Fruit fly (Drosophila melanogaster) whole organism, embryonic: ENCODE data around the gene UQCR-11.

Experiments
- B-H1 ChIP-seq: fragments of 200-800 bp; sonication (Bioruptor generic); IDR thresholded peaks from 3 replicates; pipeline ENCODE4 v1.3.6; 2022; ENCODE audit warnings: missing biosample characterization, missing genetic modification characterization
- BEAF-32 ChIP-seq: fragments of 200-800 bp; sonication (Bioruptor generic); optimal IDR thresholded peaks from 3 replicates; lab custom pipeline; 2017; ENCODE audit warnings: missing biosample characterization, missing genetic modification characterization, mild to moderate bottlenecking, moderate library complexity, missing genetic modification reagents
- CG1024 ChIP-seq: fragments of 200-800 bp; sonication (Bioruptor generic); IDR thresholded peaks from 2 replicates; pipeline ENCODE4 v1.3.6; 2022; ENCODE audit warnings: missing biosample characterization, missing genetic modification characterization
- CG10979 ChIP-seq: fragments of 200-800 bp; sonication (Bioruptor generic); optimal IDR thresholded peaks from 2 replicates; lab custom pipeline; 2018; ENCODE audit warnings: missing biosample characterization, mild to moderate bottlenecking, missing genetic modification characterization, moderate library complexity
- CG11695 ChIP-seq: fragments of 200-800 bp; sonication (Bioruptor generic); IDR thresholded peaks from 3 replicates; pipeline ENCODE4 v1.3.6; 2022; ENCODE audit warnings: missing biosample characterization, missing genetic modification characterization
- CG12659 ChIP-seq: fragments of 200-800 bp; sonication (Bioruptor generic); optimal IDR thresholded peaks from 3 replicates; lab custom pipeline; 2017; ENCODE audit warnings: mild to moderate bottlenecking, missing biosample characterization, missing genetic modification reagents, missing genetic modification characterization
- CG14014 ChIP-seq: fragments of 200-800 bp; sonication (Bioruptor generic); IDR thresholded peaks from 2 replicates; pipeline ENCODE4 v1.3.6; 2022; ENCODE audit warnings: missing biosample characterization, missing genetic modification characterization
- CG15073 ChIP-seq: fragments of 200-800 bp; sonication (Bioruptor generic); optimal IDR thresholded peaks from 2 replicates; lab custom pipeline; 2016; ENCODE audit warnings: missing biosample characterization, missing genetic modification characterization
- CG15696 ChIP-seq: fragments of 200-800 bp; sonication (Bioruptor generic); optimal IDR thresholded peaks from 2 replicates; lab custom pipeline; 2019; ENCODE audit warnings: missing biosample characterization, mild to moderate bottlenecking, missing genetic modification characterization, moderate library complexity
- CG1603 ChIP-seq: fragments of 200-800 bp; sonication (Bioruptor generic); optimal IDR thresholded peaks from 2 replicates; lab custom pipeline; 2019; ENCODE audit warnings: missing biosample characterization, mild to moderate bottlenecking, missing genetic modification characterization, moderate library complexity
- CG16779 ChIP-seq: fragments of 200-800 bp; sonication (Bioruptor generic); IDR thresholded peaks from 2 replicates; pipeline ENCODE4 v1.3.6; 2022; ENCODE audit warnings: missing biosample characterization, missing genetic modification characterization
- CG16813 ChIP-seq: fragments of 200-800 bp; sonication (Bioruptor generic); IDR thresholded peaks from 3 replicates; pipeline ENCODE4 v1.3.6; 2022; ENCODE audit warnings: missing biosample characterization, missing genetic modification characterization; ENCODE audit not compliant: partially characterized antibody
- CG17802 ChIP-seq: fragments of 200-800 bp; sonication (Bioruptor generic); optimal IDR thresholded peaks from 2 replicates; lab custom pipeline; 2018; ENCODE audit warnings: missing biosample characterization, mild to moderate bottlenecking, missing genetic modification characterization, moderate library complexity
- CG32767 ChIP-seq: fragments of 200-800 bp; sonication (Bioruptor generic); IDR thresholded peaks from 2 replicates; pipeline ENCODE4 v1.3.6; 2022; ENCODE audit warnings: missing biosample characterization, missing genetic modification characterization
- CG34224 ChIP-seq: fragments of 200-800 bp; sonication (Bioruptor generic); IDR thresholded peaks from 3 replicates; pipeline ENCODE4 v1.3.6; 2022; ENCODE audit warnings: missing biosample characterization, missing genetic modification characterization; ENCODE audit not compliant: partially characterized antibody
- CG6683 ChIP-seq: fragments of 200-800 bp; sonication (Bioruptor generic); optimal IDR thresholded peaks from 2 replicates; lab custom pipeline; 2017; ENCODE audit warnings: missing biosample characterization, mild to moderate bottlenecking, missing genetic modification characterization, missing genetic modification reagents
- CG7786 ChIP-seq: fragments of 200-800 bp; sonication (Bioruptor generic); optimal IDR thresholded peaks from 2 replicates; lab custom pipeline; 2016; ENCODE audit warnings: missing biosample characterization, missing genetic modification characterization
- CG8089 ChIP-seq: fragments of 200-800 bp; sonication (Bioruptor generic); optimal IDR thresholded peaks from 3 replicates; lab custom pipeline; 2016; ENCODE audit warnings: missing biosample characterization, missing genetic modification characterization
- CG8281 ChIP-seq: fragments of 200-800 bp; sonication (Bioruptor generic); optimal IDR thresholded peaks from 2 replicates; lab custom pipeline; 2018; ENCODE audit warnings: missing biosample characterization, mild to moderate bottlenecking, missing genetic modification characterization, moderate library complexity
- CG8765 ChIP-seq: fragments of 200-800 bp; sonication (Bioruptor generic); IDR thresholded peaks from 2 replicates; pipeline ENCODE4 v1.3.6; 2022; ENCODE audit warnings: missing biosample characterization, missing genetic modification characterization
- CG9817 ChIP-seq: fragments of 200-800 bp; sonication (Bioruptor generic); optimal IDR thresholded peaks from 2 replicates; lab custom pipeline; 2018; ENCODE audit warnings: missing biosample characterization, mild to moderate bottlenecking, missing genetic modification characterization, moderate library complexity
- CrebB ChIP-seq: fragments of 200-800 bp; sonication (Bioruptor generic); optimal IDR thresholded peaks from 3 replicates; lab custom pipeline; 2018; ENCODE audit warnings: missing biosample characterization, mild to moderate bottlenecking, missing genetic modification characterization
- Dref ChIP-seq: fragments of 200-800 bp; sonication (Bioruptor generic); IDR thresholded peaks from 2 replicates; pipeline ENCODE4 v1.3.6; 2022; ENCODE audit warnings: missing biosample characterization, missing genetic modification characterization
- Ets97D ChIP-seq: fragments of 200-800 bp; sonication (Bioruptor generic); optimal IDR thresholded peaks from 3 replicates; lab custom pipeline; 2016; ENCODE audit warnings: missing biosample characterization, missing genetic modification characterization
- Fer3 ChIP-seq: fragments of 200-800 bp; sonication (Bioruptor generic); optimal IDR thresholded peaks from 2 replicates; lab custom pipeline; 2018; ENCODE audit warnings: missing biosample characterization, mild to moderate bottlenecking, missing genetic modification characterization, moderate library complexity
- Hmx ChIP-seq: fragments of 200-800 bp; sonication (Bioruptor generic); optimal IDR thresholded peaks from 2 replicates; lab custom pipeline; 2016; ENCODE audit warnings: missing biosample characterization, missing genetic modification characterization
- MESR4 ChIP-seq: fragments of 200-800 bp; sonication (Bioruptor generic); optimal IDR thresholded peaks from 2 replicates; lab custom pipeline; 2018; ENCODE audit warnings: missing biosample characterization, mild to moderate bottlenecking, missing genetic modification characterization, moderate library complexity
- Mes4 ChIP-seq: fragments of 200-800 bp; sonication (Bioruptor generic); optimal IDR thresholded peaks from 2 replicates; lab custom pipeline; 2016; ENCODE audit warnings: missing biosample characterization, missing genetic modification characterization
- Pdp1 ChIP-seq, 2 experiments: fragments of 200-800 bp; sonication (Bioruptor generic); optimal IDR thresholded peaks; 3 replicates each; lab custom pipeline; 2016; ENCODE audit warnings: missing biosample characterization in 2 of 2, missing genetic modification characterization in 2 of 2, mild to moderate bottlenecking in 1 of 2, moderate library complexity in 1 of 2
- Usf ChIP-seq: fragments of 200-800 bp; sonication (Bioruptor generic); optimal IDR thresholded peaks from 2 replicates; lab custom pipeline; 2017; ENCODE audit warnings: missing genotype, missing biosample characterization, missing genetic modification characterization
- ash1 ChIP-seq: fragments of 200-800 bp; sonication (Bioruptor generic); optimal IDR thresholded peaks from 2 replicates; lab custom pipeline; 2018; ENCODE audit warnings: missing biosample characterization, mild to moderate bottlenecking, missing genetic modification characterization
- bigmax ChIP-seq: fragments of 200-800 bp; sonication (Bioruptor generic); optimal IDR thresholded peaks from 2 replicates; lab custom pipeline; 2018; ENCODE audit warnings: missing biosample characterization, mild to moderate bottlenecking, missing genetic modification characterization
- en ChIP-seq: fragments of 200-800 bp; sonication (Bioruptor generic); optimal IDR thresholded peaks from 2 replicates; lab custom pipeline; 2016; ENCODE audit warnings: missing biosample characterization, missing genetic modification characterization
- eyg ChIP-seq: fragments of 200-800 bp; sonication (Bioruptor generic); optimal IDR thresholded peaks from 3 replicates; lab custom pipeline; 2016; ENCODE audit warnings: missing biosample characterization, missing genetic modification characterization
- gem ChIP-seq: fragments of 200-800 bp; sonication (Bioruptor generic); optimal IDR thresholded peaks from 2 replicates; lab custom pipeline; 2019; ENCODE audit warnings: missing biosample characterization, mild to moderate bottlenecking, missing genetic modification characterization, moderate library complexity
- gsb ChIP-seq: fragments of 200-800 bp; sonication (Bioruptor generic); IDR thresholded peaks from 2 replicates; pipeline ENCODE4 v1.3.6; 2022; ENCODE audit warnings: missing biosample characterization, missing genetic modification characterization
- gt ChIP-seq: fragments of 200-800 bp; sonication (Bioruptor generic); IDR thresholded peaks from 2 replicates; pipeline ENCODE4 v1.3.6; 2022; ENCODE audit warnings: missing biosample characterization, missing genetic modification characterization
- jigr1 ChIP-seq: fragments of 200-800 bp; sonication (Bioruptor generic); IDR thresholded peaks from 3 replicates; pipeline ENCODE4 v1.3.6; 2022; ENCODE audit warnings: missing biosample characterization, missing genetic modification characterization
- lov ChIP-seq, 2 experiments: fragments of 200-800 bp in 1 of 2; fragments of >200 bp in 1 of 2; sonication (Bioruptor generic) in 1 of 2; IDR thresholded peaks in 1 of 2; optimal IDR thresholded peaks in 1 of 2; 2 replicates in 1 of 2; 3 replicates in 1 of 2; pipeline versions ENCODE4 v1.3.6 to Lab custom; 2017 to 2022; ENCODE audit warnings: missing biosample characterization in 1 of 2, missing genetic modification characterization in 1 of 2
- nerfin-2 ChIP-seq: fragments of 200-800 bp; sonication (Bioruptor generic); IDR thresholded peaks from 2 replicates; pipeline ENCODE4 v1.3.6; 2022; ENCODE audit warnings: missing biosample characterization, missing genetic modification characterization; ENCODE audit not compliant: partially characterized antibody
- pfk ChIP-seq: fragments of 200-800 bp; sonication (Bioruptor generic); optimal IDR thresholded peaks from 2 replicates; lab custom pipeline; 2018; ENCODE audit warnings: missing biosample characterization, mild to moderate bottlenecking, missing genetic modification characterization, moderate library complexity
- pho ChIP-seq: fragments of 200-800 bp; sonication (Bioruptor generic); optimal IDR thresholded peaks from 2 replicates; lab custom pipeline; 2016; ENCODE audit warnings: missing biosample characterization, missing genetic modification characterization
- run ChIP-seq: fragments of 200-800 bp; sonication (Bioruptor generic); optimal IDR thresholded peaks from 3 replicates; lab custom pipeline; 2018; ENCODE audit warnings: missing biosample characterization, mild to moderate bottlenecking, missing genetic modification characterization
- sc ChIP-seq, 3 experiments: fragments of >200 bp in 2 of 3; fragments of 200-800 bp in 1 of 3; sonication (Bioruptor generic) in 1 of 3; optimal IDR thresholded peaks; 2 replicates in 2 of 3; 3 replicates in 1 of 3; lab custom pipeline; 2017; ENCODE audit warnings: mild to moderate bottlenecking in 1 of 3, missing biosample characterization in 1 of 3, missing genetic modification characterization in 1 of 3, missing genetic modification reagents in 1 of 3
- sens ChIP-seq: fragments of 200-800 bp; sonication (Bioruptor generic); peaks from one replicate; lab custom pipeline; 2016; ENCODE audit warnings: missing biosample characterization, missing genetic modification characterization
- sima ChIP-seq: fragments of 200-800 bp; sonication (Bioruptor generic); optimal IDR thresholded peaks from 2 replicates; lab custom pipeline; 2016; ENCODE audit warnings: missing biosample characterization, missing genetic modification characterization
- ttk ChIP-seq: fragments of 200-800 bp; sonication (Bioruptor generic); IDR thresholded peaks from 2 replicates; pipeline ENCODE4 v2.1.2; 2022; ENCODE audit warnings: missing biosample characterization, missing genetic modification characterization
- unc-4 ChIP-seq: fragments of 200-800 bp; sonication (Bioruptor generic); IDR thresholded peaks from 2 replicates; pipeline ENCODE4 v1.3.6; 2022; ENCODE audit warnings: missing biosample characterization, missing genetic modification characterization; ENCODE audit not compliant: partially characterized antibody

UQCR-11 gene

dm6 chr3L:25120499-25121101 is at the start of gene UQCR-11 (continued):
- TF ChIP-seq CG12659 (GFP tag; lab: Kevin White, UChicago) (peak; percentile 27), Hmx (GFP tag; lab: Kevin White, UChicago) (no peak), CG9817 (peak; percentile 18), bigmax (GFP tag; lab: Kevin White, UChicago) (peak; percentile 3), CG1024 (peak; percentile 100), CG16779 (GFP tag; lab: Robert Waterston, UW) (no peak), CG6683 (no peak), Ets97D (GFP tag; lab: Kevin White, UChicago) (peak; percentile 14), run (tag; lab: Kevin White, UChicago) (no peak), CG8765 (GFP tag; lab: Robert Waterston, UW) (no peak), CG1603 (tag; lab: Kevin White, UChicago) (peak; percentile 99), CG15073 (GFP tag; lab: Kevin White, UChicago) (no peak), CG32767 (GFP tag; lab: Robert Waterston, UW) (peak; percentile 77; the same call in 1 of the 2 replicates), gt (no peak), gem (tag; lab: Kevin White, UChicago) (peak; percentile 12), pho (no peak), ash1 (no peak), Usf (no peak), CrebB (tag; lab: Kevin White, UChicago) (no peak), CG10979 (no peak), CG8089 (GFP tag; lab: Kevin White, UChicago) (peak; percentile 65), jigr1 (GFP tag; lab: Robert Waterston, UW) (no peak), CG16813 (GFP tag; lab: Robert Waterston, UW) (no peak), unc-4 (GFP tag; lab: Robert Waterston, UW) (no peak), CG15696 (tag; lab: Kevin White, UChicago) (no peak), MESR4 (GFP tag; lab: Kevin White, UChicago) (peak; percentile 73), Pdp1 (GFP tag; optimal IDR thresholded peaks at IDR 0.05; lab: Kevin White, UChicago) (peak in 1 of 2 experiments; percentile 97), Fer3 (tag; lab: Kevin White, UChicago) (no peak), sima (no peak), Dref (GFP tag; lab: Robert Waterston, UW) (peak; percentile 61), B-H1 (GFP tag; lab: Robert Waterston, UW) (no peak), Mes4 (GFP tag; lab: Kevin White, UChicago) (no peak), CG17802 (tag; lab: Kevin White, UChicago) (peak; percentile 99), en (GFP tag; lab: Kevin White, UChicago) (no peak), sc (optimal IDR thresholded peaks at IDR 0.05; lab: Kevin White, UChicago) (no peak), sc (GFP tag; optimal IDR thresholded peaks at IDR 0.05; lab: Kevin White, UChicago) (no peak), eyg (GFP tag; lab: Kevin White, UChicago) (no peak), pfk (GFP tag; lab: Kevin White, UChicago) (peak; percentile 64), ttk (GFP tag; lab: Robert Waterston, UW) (no peak), CG14014 (GFP tag; lab: Robert Waterston, UW) (no peak), lov (optimal IDR thresholded peaks at IDR 0.05; lab: Kevin White, UChicago) (no peak), lov (GFP tag; IDR thresholded peaks at IDR 0.05; lab: Robert Waterston, UW) (no peak), CG8281 (tag; lab: Kevin White, UChicago) (no peak), gsb (GFP tag; lab: Robert Waterston, UW) (no peak), CG11695 (GFP tag; lab: Robert Waterston, UW) (no peak), sens (GFP tag; lab: Kevin White, UChicago) (peak; percentile 36), BEAF-32 (GFP tag; lab: Kevin White, UChicago) (peak; percentile 28), nerfin-2 (GFP tag; lab: Robert Waterston, UW) (no peak), CG7786 (GFP tag; lab: Kevin White, UChicago) (no peak), CG34224 (GFP tag; lab: Robert Waterston, UW) (no peak)
